Worm (Caenorhabditis elegans): ENCODE data around the gene R05H10.7.

Gene R05H10.7

ce11 chrII:14816086-14816485 is 39.2 kb upstream of the R05H10.7 start:
- TF ChIP-seq nhr-12 (tag; optimal IDR thresholded peaks at IDR 0.05) (no peak), lin-32 (GFP tag; optimal IDR thresholded peaks at IDR 0.05) (no peak)

DNA sequence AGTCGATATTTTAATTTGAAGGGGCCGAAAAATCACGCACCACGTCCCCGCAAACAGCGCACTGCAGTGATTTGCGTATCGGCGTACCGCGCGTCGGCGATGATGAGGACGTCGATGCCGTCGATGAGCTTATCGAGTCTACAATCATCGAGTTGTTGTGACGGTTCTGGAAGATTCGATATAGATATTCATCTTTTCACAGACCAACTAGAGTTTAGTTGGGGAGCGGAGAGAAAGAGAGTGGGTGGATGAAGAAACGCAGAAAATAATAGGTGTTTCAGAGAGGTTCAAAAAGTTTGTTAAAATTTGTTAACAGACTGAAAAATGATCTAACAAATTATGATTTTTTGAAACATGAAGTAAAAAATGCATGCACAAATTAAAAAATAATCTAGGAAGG is 37.0 kb upstream of the R05H10.7 start, which contains the start of gene nhr-61:
nhr-61 (minus strand) TSS at position 168 of the 400 bp plus-strand sequence.
- TF ChIP-seq elt-1 (tag; optimal IDR thresholded peaks at IDR 0.05; ENCODE audit: borderline replicate concordance, insufficient read depth), result peak; percentile 73
- TF ChIP-seq ceh-83 (GFP tag; optimal IDR thresholded peaks at IDR 0.05), result no peak

DNA sequence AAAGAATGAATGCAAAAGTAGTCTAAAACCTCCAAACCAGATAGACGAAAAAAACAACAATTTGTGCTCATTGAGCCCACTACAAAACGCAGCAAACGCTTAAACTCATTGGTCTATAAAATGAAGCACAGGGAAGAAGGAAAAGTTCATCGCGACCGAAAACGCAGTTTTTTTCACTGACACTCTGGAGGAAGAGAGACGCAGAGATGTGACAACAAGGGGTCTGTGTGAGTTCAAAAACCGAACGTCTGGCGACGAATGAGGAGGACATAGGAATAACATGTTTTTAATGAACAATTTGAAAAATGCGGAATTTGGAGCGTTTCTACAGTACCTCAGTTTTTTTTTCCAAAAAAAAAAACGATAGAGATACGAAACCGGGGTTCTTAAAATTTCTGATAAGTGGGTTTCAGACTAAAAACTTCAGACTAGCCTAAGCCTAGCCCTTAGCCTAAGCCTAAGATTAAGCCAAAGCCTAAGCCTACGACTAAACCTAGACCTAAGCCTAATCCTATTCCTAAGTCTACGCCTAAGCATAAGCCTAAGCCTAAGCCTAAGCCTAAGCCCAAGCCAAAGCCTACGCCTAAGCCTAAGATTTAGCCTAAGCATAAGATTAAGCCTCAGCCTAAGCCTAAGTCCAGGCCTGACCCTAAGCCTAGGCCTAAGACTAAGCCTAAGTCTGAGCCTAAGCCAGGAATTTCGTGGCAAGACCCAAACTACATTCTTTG is 35.9 kb upstream of the R05H10.7 start:
- TF ChIP-seq nhr-28 (tag; optimal IDR thresholded peaks at IDR 0.05) (no peak), mep-1 (tag; optimal IDR thresholded peaks at IDR 0.05) (no peak), zip-8 (tag; optimal IDR thresholded peaks at IDR 0.05) (no peak), ham-2 (GFP tag; optimal IDR thresholded peaks at IDR 0.05) (peak; percentile 36), elt-3 (tag; optimal IDR thresholded peaks at IDR 0.05) (no peak), hlh-1 (tag; optimal IDR thresholded peaks at IDR 0.05) (no peak)

- no peak for TF ChIP-seq hlh-1 (tag; optimal IDR thresholded peaks at IDR 0.05)
- no peak for TF ChIP-seq lin-13 (tag; optimal IDR thresholded peaks at IDR 0.05)
- no peak for TF ChIP-seq drap-1 (GFP tag; optimal IDR thresholded peaks at IDR 0.05)
- no peak for TF ChIP-seq ceh-39 (tag; optimal IDR thresholded peaks at IDR 0.05)
- no peak for TF ChIP-seq bed-3 (GFP tag; optimal IDR thresholded peaks at IDR 0.05)
- TF ChIP-seq nhr-237 (tag; optimal IDR thresholded peaks at IDR 0.05), result no peak
- no peak for TF ChIP-seq sptf-1 (tag; optimal IDR thresholded peaks at IDR 0.05)
- no peak for TF ChIP-seq nhr-76 (tag; optimal IDR thresholded peaks at IDR 0.05)
- TF ChIP-seq ceh-83 (GFP tag; optimal IDR thresholded peaks at IDR 0.05), result no peak
- no peak for TF ChIP-seq blmp-1 (tag; optimal IDR thresholded peaks at IDR 0.05)
- TF ChIP-seq unc-120 (tag; optimal IDR thresholded peaks at IDR 0.05; ENCODE audit: poor library complexity, severe bottlenecking), result no peak
- TF ChIP-seq lsy-2 (tag; optimal IDR thresholded peaks at IDR 0.05), result no peak
These were observed 34.9 kb upstream of the R05H10.7 start for ce11 chrII:14820460-14820859.

DNA sequence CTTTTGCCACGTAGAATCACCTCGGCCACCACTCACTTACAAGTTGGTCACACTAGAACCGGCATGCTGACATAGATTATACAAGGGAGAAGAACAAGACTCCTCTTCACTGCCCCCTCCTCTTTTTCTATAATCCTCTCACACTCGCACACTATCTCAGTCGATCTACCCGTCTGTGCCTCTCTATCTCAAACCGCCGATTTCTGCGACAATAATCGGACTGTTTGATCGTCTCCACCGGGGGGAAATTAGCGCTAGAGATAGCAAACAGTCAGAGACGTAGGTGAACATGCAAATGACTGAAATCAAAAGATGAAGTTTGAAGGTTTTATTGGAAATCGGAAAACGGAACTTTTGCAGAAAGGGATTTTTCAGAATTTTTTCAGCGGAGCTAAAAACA is 32.9 kb upstream of the R05H10.7 start:
- TF ChIP-seq nhr-28 (tag; optimal IDR thresholded peaks at IDR 0.05) (no peak), nhr-237 (tag; optimal IDR thresholded peaks at IDR 0.05) (peak; percentile 70), hlh-1 (tag; optimal IDR thresholded peaks at IDR 0.05) (no peak), pha-4 (tag; optimal IDR thresholded peaks at IDR 0.05) (peak; percentile 73), ceh-43 (GFP tag; optimal IDR thresholded peaks at IDR 0.05) (no peak), bed-3 (GFP tag; optimal IDR thresholded peaks at IDR 0.05) (no peak), cnd-1 (tag; optimal IDR thresholded peaks at IDR 0.05) (no peak), drap-1 (GFP tag; optimal IDR thresholded peaks at IDR 0.05) (no peak), lin-13 (tag; optimal IDR thresholded peaks at IDR 0.05) (no peak), elt-1 (tag; optimal IDR thresholded peaks at IDR 0.05; ENCODE audit: borderline replicate concordance, insufficient read depth) (peak; percentile 67), nhr-2 (tag; optimal IDR thresholded peaks at IDR 0.05) (no peak), ztf-11 (tag; optimal IDR thresholded peaks at IDR 0.05) (no peak), sptf-1 (tag; optimal IDR thresholded peaks at IDR 0.05) (no peak), M03D4.4 (tag; optimal IDR thresholded peaks at IDR 0.05) (no peak), lin-32 (GFP tag; optimal IDR thresholded peaks at IDR 0.05) (no peak), mls-2 (tag; optimal IDR thresholded peaks at IDR 0.05) (no peak), mep-1 (tag; optimal IDR thresholded peaks at IDR 0.05) (peak; percentile 20), ham-2 (GFP tag; optimal IDR thresholded peaks at IDR 0.05) (peak; percentile 89), elt-3 (tag; optimal IDR thresholded peaks at IDR 0.05) (peak; percentile 62), unc-62 (GFP tag; optimal IDR thresholded peaks at IDR 0.05) (peak; percentile 9)

ce11 chrII:14825413-14825812 is 29.9 kb upstream of the R05H10.7 start:
- TF ChIP-seq tbx-8 (GFP tag; optimal IDR thresholded peaks at IDR 0.05), result no peak
- TF ChIP-seq mep-1 (tag; optimal IDR thresholded peaks at IDR 0.05), result no peak
- no peak for TF ChIP-seq sem-2 (GFP tag; optimal IDR thresholded peaks at IDR 0.05)
- no peak for TF ChIP-seq nhr-76 (tag; optimal IDR thresholded peaks at IDR 0.05)

All from whole organism, mixed stage, embryonic.